Fruit fly (Drosophila melanogaster) whole organism, embryonic: Measurements from ENCODE around the gene Ugt35E2.

Source experiments
- Atf6 ChIP-seq: fragments of 200-800 bp; sonication (Bioruptor generic); IDR thresholded peaks from 2 replicates; pipeline ENCODE4 v1.3.6; 2022; ENCODE audit warnings: missing biosample characterization, missing genetic modification characterization
- CG10366 ChIP-seq: fragments of 200-800 bp; sonication (Bioruptor generic); IDR thresholded peaks from 2 replicates; pipeline ENCODE4 v1.3.6; 2022; ENCODE audit warnings: missing biosample characterization, missing genetic modification characterization
- CG11456 ChIP-seq: fragments of 200-800 bp; sonication (Bioruptor generic); IDR thresholded peaks from 3 replicates; pipeline ENCODE4 v1.3.6; 2022; ENCODE audit warnings: missing biosample characterization, missing genetic modification characterization
- CG11723 ChIP-seq: fragments of 200-800 bp; sonication (Bioruptor generic); optimal IDR thresholded peaks from 2 replicates; lab custom pipeline; 2017; ENCODE audit warnings: missing biosample characterization, mild to moderate bottlenecking, missing genetic modification characterization
- CG14014 ChIP-seq: fragments of 200-800 bp; sonication (Bioruptor generic); IDR thresholded peaks from 2 replicates; pipeline ENCODE4 v1.3.6; 2022; ENCODE audit warnings: missing biosample characterization, missing genetic modification characterization
- CG14710 ChIP-seq: fragments of 200-800 bp; sonication (Bioruptor generic); optimal IDR thresholded peaks from 3 replicates; lab custom pipeline; 2019; ENCODE audit warnings: missing biosample characterization, mild to moderate bottlenecking, missing genetic modification characterization, moderate library complexity
- CG16815 ChIP-seq: fragments of 200-800 bp; sonication (Bioruptor generic); optimal IDR thresholded peaks from 3 replicates; lab custom pipeline; 2017; ENCODE audit warnings: missing biosample characterization, mild to moderate bottlenecking, missing genetic modification characterization
- CG17612 ChIP-seq: fragments of 200-800 bp; sonication (Bioruptor generic); IDR thresholded peaks from 2 replicates; pipeline ENCODE4 v1.3.6; 2022; ENCODE audit warnings: missing biosample characterization, missing genetic modification characterization
- CG17802 ChIP-seq: fragments of 200-800 bp; sonication (Bioruptor generic); optimal IDR thresholded peaks from 2 replicates; lab custom pipeline; 2018; ENCODE audit warnings: missing biosample characterization, mild to moderate bottlenecking, missing genetic modification characterization, moderate library complexity
- CG17829 ChIP-seq: fragments of 200-800 bp; optimal IDR thresholded peaks from 2 replicates; lab custom pipeline; 2019; ENCODE audit warnings: missing biosample characterization, mild to moderate bottlenecking, missing genetic modification characterization, moderate library complexity
- CG2678 ChIP-seq: fragments of 200-800 bp; sonication (Bioruptor generic); optimal IDR thresholded peaks from 3 replicates; lab custom pipeline; 2019; ENCODE audit warnings: missing biosample characterization, mild to moderate bottlenecking, missing genetic modification characterization, moderate library complexity
- CG34422 ChIP-seq: fragments of 200-800 bp; sonication (Bioruptor generic); IDR thresholded peaks from 3 replicates; pipeline ENCODE4 v1.3.6; 2022; ENCODE audit warnings: missing biosample characterization, missing genetic modification characterization
- CG3995 ChIP-seq: fragments of 200-800 bp; sonication (Bioruptor generic); optimal IDR thresholded peaks from 3 replicates; lab custom pipeline; 2016; ENCODE audit warnings: missing biosample characterization, missing genetic modification characterization
- CG4424 ChIP-seq: fragments of 200-800 bp; sonication (Bioruptor generic); optimal IDR thresholded peaks from 3 replicates; lab custom pipeline; 2016; ENCODE audit warnings: missing biosample characterization, missing genetic modification characterization
- CG7839 ChIP-seq: fragments of 200-800 bp; sonication (Bioruptor generic); optimal IDR thresholded peaks from 3 replicates; lab custom pipeline; 2018; ENCODE audit warnings: missing biosample characterization, mild to moderate bottlenecking, missing genetic modification characterization, moderate library complexity
- CG8944 ChIP-seq: fragments of 200-800 bp; sonication (Bioruptor generic); optimal IDR thresholded peaks from 3 replicates; lab custom pipeline; 2016; ENCODE audit warnings: missing biosample characterization, missing genetic modification characterization
- CG9932 ChIP-seq: fragments of 200-800 bp; sonication (Bioruptor generic); IDR thresholded peaks from 2 replicates; pipeline ENCODE4 v1.3.6; 2022; ENCODE audit warnings: missing biosample characterization, missing genetic modification characterization
- Dip3 ChIP-seq: fragments of 200-800 bp; sonication (Bioruptor generic); optimal IDR thresholded peaks from 3 replicates; lab custom pipeline; 2016; ENCODE audit warnings: missing biosample characterization, missing genetic modification characterization
- Doc2 ChIP-seq: fragments of 200-800 bp; sonication (Bioruptor generic); IDR thresholded peaks from 2 replicates; pipeline ENCODE4 v1.3.6; 2022; ENCODE audit warnings: missing biosample characterization, missing genetic modification characterization
- Elba2 ChIP-seq: fragments of 200-800 bp; sonication (Bioruptor generic); optimal IDR thresholded peaks from 3 replicates; lab custom pipeline; 2016; ENCODE audit warnings: missing biosample characterization, missing genetic modification characterization
- H15 ChIP-seq: fragments of 200-800 bp; sonication (Bioruptor generic); IDR thresholded peaks from 3 replicates; pipeline ENCODE4 v1.3.6; 2022; ENCODE audit warnings: missing biosample characterization, missing genetic modification characterization
- HLH4C ChIP-seq: fragments of 200-800 bp; sonication (Bioruptor generic); IDR thresholded peaks from 3 replicates; pipeline ENCODE4 v1.3.6; 2022; ENCODE audit warnings: missing biosample characterization, missing genetic modification characterization; ENCODE audit not compliant: partially characterized antibody
- HmgZ ChIP-seq: fragments of 200-800 bp; sonication (Bioruptor generic); optimal IDR thresholded peaks from 2 replicates; lab custom pipeline; 2018; ENCODE audit warnings: missing biosample characterization, mild to moderate bottlenecking, missing genetic modification characterization
- Hmr ChIP-seq: fragments of 200-800 bp; sonication (Bioruptor generic); optimal IDR thresholded peaks from 3 replicates; lab custom pipeline; 2017; ENCODE audit warnings: mild to moderate bottlenecking, missing biosample characterization, missing genetic modification reagents, missing genetic modification characterization
- Hsf ChIP-seq: fragments of 200-800 bp; sonication (Bioruptor generic); optimal IDR thresholded peaks from 3 replicates; lab custom pipeline; 2016; ENCODE audit warnings: missing biosample characterization, missing genetic modification characterization
- MESR4 ChIP-seq: fragments of 200-800 bp; sonication (Bioruptor generic); optimal IDR thresholded peaks from 2 replicates; lab custom pipeline; 2018; ENCODE audit warnings: missing biosample characterization, mild to moderate bottlenecking, missing genetic modification characterization, moderate library complexity
- Oaz ChIP-seq: fragments of 200-800 bp; sonication (Bioruptor generic); IDR thresholded peaks from 2 replicates; pipeline ENCODE4 v1.3.6; 2022; ENCODE audit warnings: missing biosample characterization, missing genetic modification characterization
- Rfx ChIP-seq: fragments of 200-800 bp; sonication (Bioruptor generic); IDR thresholded peaks from 2 replicates; pipeline ENCODE4 v1.3.6; 2022; ENCODE audit warnings: missing biosample characterization, missing genetic modification characterization
- Six4 ChIP-seq: fragments of 200-800 bp; sonication (Bioruptor generic); optimal IDR thresholded peaks from 2 replicates; lab custom pipeline; 2016; ENCODE audit warnings: missing biosample characterization, missing genetic modification characterization
- Sry-δ ChIP-seq: fragments of 200-800 bp; sonication (Bioruptor generic); optimal IDR thresholded peaks from 2 replicates; lab custom pipeline; 2016; ENCODE audit warnings: missing biosample characterization, missing genetic modification characterization
- Usf ChIP-seq: fragments of 200-800 bp; sonication (Bioruptor generic); optimal IDR thresholded peaks from 2 replicates; lab custom pipeline; 2017; ENCODE audit warnings: missing genotype, missing biosample characterization, missing genetic modification characterization
- Xbp1 ChIP-seq: fragments of 200-800 bp; sonication (Bioruptor generic); optimal IDR thresholded peaks from 3 replicates; lab custom pipeline; 2016; ENCODE audit warnings: missing biosample characterization, mild to moderate bottlenecking, missing genetic modification characterization
- Xrp1 ChIP-seq: fragments of 200-800 bp; sonication (Bioruptor generic); IDR thresholded peaks from 2 replicates; pipeline ENCODE4 v1.3.6; 2022; ENCODE audit warnings: missing biosample characterization, missing genetic modification characterization
- ab ChIP-seq: fragments of 200-800 bp; sonication (Bioruptor generic); optimal IDR thresholded peaks from 2 replicates; lab custom pipeline; 2016; ENCODE audit warnings: missing biosample characterization, missing genetic modification characterization
- chn ChIP-seq: fragments of 200-800 bp; sonication (Bioruptor generic); optimal IDR thresholded peaks from 2 replicates; lab custom pipeline; 2016; ENCODE audit warnings: missing biosample characterization, missing genetic modification characterization
- croc ChIP-seq: fragments of 200-800 bp; sonication (Bioruptor generic); conservative IDR thresholded peaks from 3 replicates; pipeline ENCODE4 v1.3.6; 2022; ENCODE audit warnings: missing biosample characterization, missing genetic modification characterization
- gce ChIP-seq: fragments of 200-800 bp; sonication (Bioruptor generic); IDR thresholded peaks from 3 replicates; pipeline ENCODE4 v1.3.6; 2022; ENCODE audit warnings: missing biosample characterization, missing genetic modification characterization
- gem ChIP-seq: fragments of 200-800 bp; sonication (Bioruptor generic); optimal IDR thresholded peaks from 2 replicates; lab custom pipeline; 2019; ENCODE audit warnings: missing biosample characterization, mild to moderate bottlenecking, missing genetic modification characterization, moderate library complexity
- gsb-n ChIP-seq: fragments of 200-800 bp; sonication (Bioruptor generic); optimal IDR thresholded peaks from 3 replicates; lab custom pipeline; 2018; ENCODE audit warnings: missing biosample characterization, mild to moderate bottlenecking, missing genetic modification characterization
- jigr1 ChIP-seq: fragments of 200-800 bp; sonication (Bioruptor generic); IDR thresholded peaks from 3 replicates; pipeline ENCODE4 v1.3.6; 2022; ENCODE audit warnings: missing biosample characterization, missing genetic modification characterization
- kni ChIP-seq: fragments of 200-800 bp; sonication (Bioruptor generic); optimal IDR thresholded peaks from 3 replicates; lab custom pipeline; 2017; ENCODE audit warnings: mild to moderate bottlenecking, missing biosample characterization, missing genetic modification reagents, missing genetic modification characterization
- lmd ChIP-seq: fragments of 200-800 bp; sonication (Bioruptor generic); IDR thresholded peaks from 2 replicates; pipeline ENCODE4 v1.3.6; 2022; ENCODE audit warnings: missing biosample characterization, missing genetic modification characterization
- mld ChIP-seq: fragments of 200-800 bp; sonication (Bioruptor generic); IDR thresholded peaks from 3 replicates; pipeline ENCODE4 v1.3.6; 2022; ENCODE audit warnings: missing biosample characterization, missing genetic modification characterization; ENCODE audit not compliant: partially characterized antibody
- slp2 ChIP-seq: fragments of 200-800 bp; sonication (Bioruptor generic); optimal IDR thresholded peaks from 2 replicates; lab custom pipeline; 2016; ENCODE audit warnings: missing biosample characterization, missing genetic modification characterization
- tap ChIP-seq: fragments of 200-800 bp; optimal IDR thresholded peaks from 3 replicates; lab custom pipeline; 2019; ENCODE audit warnings: missing biosample characterization, mild to moderate bottlenecking, missing genetic modification characterization, moderate library complexity
- tll ChIP-seq, 2 experiments: fragments of 200-800 bp in 1 of 2; fragments of >200 bp in 1 of 2; sonication (Bioruptor generic) in 1 of 2; optimal IDR thresholded peaks; 2 replicates each; lab custom pipeline; 2017 to 2019; ENCODE audit warnings: missing biosample characterization in 2 of 2, missing genetic modification characterization in 2 of 2, mild to moderate bottlenecking in 1 of 2, moderate library complexity in 1 of 2
- unc-4 ChIP-seq: fragments of 200-800 bp; sonication (Bioruptor generic); IDR thresholded peaks from 2 replicates; pipeline ENCODE4 v1.3.6; 2022; ENCODE audit warnings: missing biosample characterization, missing genetic modification characterization; ENCODE audit not compliant: partially characterized antibody
- unpg ChIP-seq: fragments of 200-800 bp; sonication (Bioruptor generic); optimal IDR thresholded peaks from 3 replicates; lab custom pipeline; 2018; ENCODE audit warnings: missing biosample characterization, mild to moderate bottlenecking, missing genetic modification characterization, moderate library complexity
- z ChIP-seq: fragments of 200-800 bp; sonication (Bioruptor generic); IDR thresholded peaks from 3 replicates; pipeline ENCODE4 v1.3.6; 2022; ENCODE audit warnings: missing biosample characterization, missing genetic modification characterization

Ugt35E2 gene

dm6 chr3R:11211291-11212061, 43.7 kb upstream of the Ugt35E2 start (continued):
- TF ChIP-seq gce (GFP tag; lab: Robert Waterston, UW) (no peak), chn (GFP tag; lab: Kevin White, UChicago) (peak; percentile 57), HmgZ (tag; lab: Kevin White, UChicago) (peak; percentile 63), CG10366 (GFP tag; lab: Robert Waterston, UW) (peak; percentile 75), CG4424 (peak; percentile 71), Atf6 (GFP tag; lab: Robert Waterston, UW) (peak; percentile 73), Oaz (peak; percentile 45), Usf (GFP tag; lab: Kevin White, UChicago) (peak; percentile 20), CG34422 (GFP tag; lab: Robert Waterston, UW) (peak; percentile 77), CG17802 (tag; lab: Kevin White, UChicago) (peak; percentile 38), HLH4C (GFP tag; lab: Robert Waterston, UW) (0 out of 3 replicates have a peak, but pooled peaks have one; percentile 24), H15 (GFP tag; lab: Robert Waterston, UW) (peak; percentile 65; the same call in 2 of the 3 replicates), CG9932 (GFP tag; lab: Robert Waterston, UW) (peak; percentile 87), CG3995 (peak; percentile 2), Xbp1 (GFP tag; lab: Kevin White, UChicago) (peak; percentile 82), mld (GFP tag; lab: Robert Waterston, UW) (no peak), Rfx (GFP tag; lab: Robert Waterston, UW) (peak; percentile 91), CG11456 (peak; percentile 86), CG14014 (GFP tag; lab: Robert Waterston, UW) (peak; percentile 80), tll (GFP tag; optimal IDR thresholded peaks at IDR 0.05; lab: Kevin White, UChicago) (peak in 1 of 2 experiments; percentile 5), Hsf (GFP tag; lab: Kevin White, UChicago) (peak; percentile 74), CG7839 (tag; lab: Kevin White, UChicago) (peak; percentile 75), Six4 (peak; percentile 60), ab (GFP tag; lab: Kevin White, UChicago) (no peak), lmd (GFP tag; lab: Robert Waterston, UW) (peak; percentile 81), Hmr (peak; percentile 76), CG17612 (GFP tag; lab: Robert Waterston, UW) (peak; percentile 76), jigr1 (no peak), MESR4 (GFP tag; lab: Kevin White, UChicago) (peak; percentile 57), unpg (GFP tag; lab: Kevin White, UChicago) (peak; percentile 65), CG16815 (GFP tag; lab: Kevin White, UChicago) (peak; percentile 55), CG2678 (tag; lab: Kevin White, UChicago) (peak; percentile 76), CG11723 (GFP tag; lab: Kevin White, UChicago) (no peak), unc-4 (no peak), slp2 (GFP tag; lab: Kevin White, UChicago) (peak; percentile 25), Dip3 (GFP tag; lab: Kevin White, UChicago) (peak; percentile 65), Doc2 (GFP tag; lab: Robert Waterston, UW) (no peak), Sry-δ (GFP tag; lab: Kevin White, UChicago) (peak; percentile 34), croc (GFP tag; lab: Robert Waterston, UW) (peak; percentile 17; the same call in 1 of the 3 replicates), kni (peak; percentile 95), tap (tag; lab: Kevin White, UChicago) (peak; percentile 45), gem (tag; lab: Kevin White, UChicago) (peak; percentile 80), gsb-n (tag; lab: Kevin White, UChicago) (peak; percentile 45), CG17829 (tag; lab: Kevin White, UChicago) (peak; percentile 70), z (GFP tag; lab: Robert Waterston, UW) (no peak), Xrp1 (GFP tag; lab: Robert Waterston, UW) (peak; percentile 77), CG14710 (tag; lab: Kevin White, UChicago) (peak; percentile 40), Elba2 (GFP tag; lab: Kevin White, UChicago) (no peak), CG8944 (peak; percentile 67)
